Worm (Caenorhabditis elegans) whole organism, L3 larva: ENCODE results near the gene dmsr-1.

ENCODE experiments used
- aly-2 ChIP-seq: fragments of 150-350 bp; optimal IDR thresholded peaks from 2 replicates; lab custom pipeline; 2014; ENCODE audit warnings: missing biosample characterization, missing genetic modification characterization
- nhr-12 ChIP-seq: fragments of 150-350 bp; optimal IDR thresholded peaks from 2 replicates; lab custom pipeline; 2014; ENCODE audit warnings: missing biosample characterization, missing genetic modification characterization
- pha-4 ChIP-seq: fragments of 150-350 bp; optimal IDR thresholded peaks from 2 replicates; lab custom pipeline; 2014; ENCODE audit warnings: missing biosample characterization, missing genetic modification reagents, missing genetic modification characterization
- pqm-1 ChIP-seq: fragments of 150-350 bp; optimal IDR thresholded peaks from 2 replicates; lab custom pipeline; 2017; ENCODE audit warnings: missing biosample characterization, missing genetic modification characterization, inconsistent platforms
- skn-1 ChIP-seq: fragments of 150-350 bp; optimal IDR thresholded peaks from 2 replicates; lab custom pipeline; 2014; ENCODE audit warnings: missing biosample characterization, missing genetic modification characterization
- ztf-4 ChIP-seq: fragments of 150-350 bp; optimal IDR thresholded peaks from 2 replicates; lab custom pipeline; 2014; ENCODE audit warnings: missing biosample characterization, missing genetic modification characterization

DNA sequence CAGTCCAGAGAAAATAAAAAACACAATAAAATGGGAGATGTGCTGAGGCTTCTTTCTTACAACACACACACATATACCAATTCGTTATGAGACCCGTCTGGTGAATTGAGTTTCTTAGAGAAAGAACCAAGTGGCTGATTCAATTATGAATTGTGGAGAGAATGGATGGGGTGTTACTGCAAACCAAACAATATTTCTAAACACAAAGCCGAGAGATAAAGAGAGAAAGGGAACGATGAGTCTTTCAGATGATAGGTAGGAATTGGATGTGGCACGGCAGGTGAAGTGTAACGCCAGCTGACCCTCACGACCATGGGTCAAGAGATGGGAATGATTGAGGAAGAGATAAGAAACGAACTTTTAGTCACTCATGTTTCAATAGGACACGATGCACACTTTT is 7.7 kb downstream of the dmsr-1 start, which contains the start of gene mig-17:
- TF ChIP-seq pha-4 (tag; lab: Kevin White, UChicago) (no peak), skn-1 (tag; lab: Kevin White, UChicago) (no peak), nhr-12 (tag; lab: Kevin White, UChicago) (no peak), aly-2 (tag; lab: Kevin White, UChicago) (no peak), ztf-4 (tag; lab: Kevin White, UChicago) (no peak), pqm-1 (no peak)
